Worm (Caenorhabditis elegans): ENCODE measurements around the gene Y41C4A.8.

- peak; percentile 83 for TF ChIP-seq W03F9.2 (tag; optimal IDR thresholded peaks at IDR 0.05)
- TF ChIP-seq him-1 (tag; optimal IDR thresholded peaks at IDR 0.05) = peak; percentile 33
Measured at ce11 chrIII:11657185-11657817, 51.3 kb downstream of the Y41C4A.8 start, which contains the start of gene crh-1.

Measured in whole organism, L4/young adult.